Worm (Caenorhabditis elegans): ENCODE measurements around the gene gpd-1.

Gene gpd-1

ce11 chrII:10393282-10394179 is at the start of gene gpd-1:
Gene gpd-1, plus strand, starts transcription at chrII:10394129.
- peak; percentile 87 for TF ChIP-seq B0336.3 (GFP tag; IDR thresholded peaks at IDR 0.05)
- peak; percentile 90 for TF ChIP-seq Y95B8A.8 (GFP tag; IDR thresholded peaks at IDR 0.05)
- TF ChIP-seq ekl-4 (GFP tag; IDR thresholded peaks at IDR 0.05): peak; percentile 62; the same call in 1 of the 2 replicates
- TF ChIP-seq hrde-1 (tag; optimal IDR thresholded peaks at IDR 0.05; ENCODE audit: borderline replicate concordance): peak; percentile 72
- TF ChIP-seq B0019.2 (GFP tag; conservative IDR thresholded peaks at IDR 0.05): peak; percentile 93
- peak; percentile 99 for TF ChIP-seq madf-6 (GFP tag; IDR thresholded peaks at IDR 0.05)
- peak; percentile 34 for TF ChIP-seq athp-1 (tag; optimal IDR thresholded peaks at IDR 0.05)
- peak; percentile 55 for TF ChIP-seq tbp1 (GFP tag; optimal IDR thresholded peaks at IDR 0.05)
- peak; percentile 13 for TF ChIP-seq him-1 (tag; optimal IDR thresholded peaks at IDR 0.05)
- TF ChIP-seq lin-35 (GFP tag; optimal IDR thresholded peaks at IDR 0.05): peak in 2 of 3 experiments; percentile 51 to 55
- TF ChIP-seq madf-8 (GFP tag; conservative IDR thresholded peaks at IDR 0.05): peak; percentile 96
- no peak for TF ChIP-seq bed-1 (GFP tag; IDR thresholded peaks at IDR 0.05)
- peak; percentile 62 for TF ChIP-seq mcd-1 (GFP tag; IDR thresholded peaks at IDR 0.05)
- TF ChIP-seq dpl-1 (GFP tag; optimal IDR thresholded peaks at IDR 0.05): peak; percentile 94
- TF ChIP-seq attf-3 (GFP tag; conservative IDR thresholded peaks at IDR 0.05): 0 out of 2 replicates have a peak, but pooled peaks have one; percentile 50
- peak; percentile 85 for TF ChIP-seq lsl-1 (GFP tag; optimal IDR thresholded peaks at IDR 0.05)
- no peak for TF ChIP-seq pha-4 (tag; optimal IDR thresholded peaks at IDR 0.05)
- no peak for TF ChIP-seq cebp-1 (GFP tag; IDR thresholded peaks at IDR 0.05)
- peak; percentile 36 for TF ChIP-seq cebp-1 (tag; optimal IDR thresholded peaks at IDR 0.05)
- peak; percentile 62 for TF ChIP-seq F49E8.2 (tag; optimal IDR thresholded peaks at IDR 0.05; ENCODE audit: insufficient read depth)
- peak; percentile 89 for TF ChIP-seq tlf-1 (GFP tag; optimal IDR thresholded peaks at IDR 0.05)
- TF ChIP-seq dox-1 (GFP tag; IDR thresholded peaks at IDR 0.05): peak; percentile 80
- peak; percentile 96 for TF ChIP-seq xnd-1 (tag; optimal IDR thresholded peaks at IDR 0.05)
- peak; percentile 5 for TF ChIP-seq ztf-18 (tag; optimal IDR thresholded peaks at IDR 0.05)
- TF ChIP-seq F57C9.4 (tag; optimal IDR thresholded peaks at IDR 0.05): peak; percentile 62
- TF ChIP-seq C17E4.6 (GFP tag; IDR thresholded peaks at IDR 0.05): peak; percentile 60; the same call in 1 of the 2 replicates
- peak; percentile 46; the same call in 1 of the 2 replicates for TF ChIP-seq ceh-100 (GFP tag; IDR thresholded peaks at IDR 0.05)
- TF ChIP-seq T07F8.4 (tag; optimal IDR thresholded peaks at IDR 0.05): no peak
- peak; percentile 89 for TF ChIP-seq hsf-1 (GFP tag; IDR thresholded peaks at IDR 0.05)
- TF ChIP-seq lin-54 (GFP tag; optimal IDR thresholded peaks at IDR 0.05): peak; percentile 83
- TF ChIP-seq Y79H2A.3 (GFP tag; conservative IDR thresholded peaks at IDR 0.05): peak; percentile 86
- no peak for TF ChIP-seq sea-2 (GFP tag; IDR thresholded peaks at IDR 0.05)
- TF ChIP-seq ceh-40 (GFP tag; IDR thresholded peaks at IDR 0.05): 0 out of 2 replicates have a peak, but pooled peaks have one; percentile 7
- TF ChIP-seq D2030.7 (GFP tag; IDR thresholded peaks at IDR 0.05): peak; percentile 97
- peak; percentile 78; the same call in 1 of the 2 replicates for TF ChIP-seq madf-3 (GFP tag; IDR thresholded peaks at IDR 0.05)
- no peak for TF ChIP-seq sdz-38 (tag; optimal IDR thresholded peaks at IDR 0.05)
- no peak for TF ChIP-seq ceh-27 (GFP tag; optimal IDR thresholded peaks at IDR 0.05)
- TF ChIP-seq dpff-1 (tag; optimal IDR thresholded peaks at IDR 0.05): no peak
- no peak for TF ChIP-seq rpc-1 (optimal IDR thresholded peaks at IDR 0.05)
- no peak for TF ChIP-seq rpc-1 (tag; optimal IDR thresholded peaks at IDR 0.05)
- peak; percentile 82 for TF ChIP-seq lir-1 (GFP tag; conservative IDR thresholded peaks at IDR 0.05)
- no peak for TF ChIP-seq K11D2.4 (GFP tag; IDR thresholded peaks at IDR 0.05)
- TF ChIP-seq Y53G8AR.9 (GFP tag; conservative IDR thresholded peaks at IDR 0.05): peak; percentile 81; the same call in 1 of the 2 replicates
- no peak for TF ChIP-seq F55B11.4 (tag; optimal IDR thresholded peaks at IDR 0.05; ENCODE audit: borderline replicate concordance, insufficient read depth)
- TF ChIP-seq snpc-1.1 (tag; optimal IDR thresholded peaks at IDR 0.05; ENCODE audit: insufficient read depth): peak; percentile 44
- peak; percentile 82 for TF ChIP-seq unc-130 (GFP tag; optimal IDR thresholded peaks at IDR 0.05)
